Worm (Caenorhabditis elegans): ENCODE data around the gene ufm-1.

- TF ChIP-seq fkh-10 (GFP tag; optimal IDR thresholded peaks at IDR 0.05) (no peak), snpc-4 (tag; optimal IDR thresholded peaks at IDR 0.05) (no peak), mxl-2 (GFP tag; conservative IDR thresholded peaks at IDR 0.05) (no peak), lin-15B (tag; optimal IDR thresholded peaks at IDR 0.05) (no peak), mes-2 (tag; optimal IDR thresholded peaks at IDR 0.05; ENCODE audit: poor library complexity, severe bottlenecking) (no peak), saeg-2 (GFP tag; IDR thresholded peaks at IDR 0.05) (no peak), pqm-1 (tag; optimal IDR thresholded peaks at IDR 0.05) (no peak), pha-4 (GFP tag; IDR thresholded peaks at IDR 0.05) (no peak), pha-4 (tag; optimal IDR thresholded peaks at IDR 0.05) (no peak), ama-1 (optimal IDR thresholded peaks at IDR 0.05) (no peak), lir-3 (tag; optimal IDR thresholded peaks at IDR 0.05) (no peak), F44E2.7 (GFP tag; IDR thresholded peaks at IDR 0.05) (no peak), unc-130 (GFP tag; optimal IDR thresholded peaks at IDR 0.05) (no peak), sdz-12 (GFP tag; optimal IDR thresholded peaks at IDR 0.05) (no peak)
Measured at ce11 chrIII:7832473-7832872, 26.3 kb upstream of the ufm-1 start.

All from whole organism, L4 larva.